Fruit fly (Drosophila melanogaster) whole organism, embryonic: ENCODE measurements around the gene CG32121.

Experiments used
- Bdp1 ChIP-seq: fragments of 200-800 bp; sonication (Bioruptor generic); optimal IDR thresholded peaks from 3 replicates; lab custom pipeline; 2016; ENCODE audit warnings: missing biosample characterization, missing genetic modification characterization
- Blimp-1 ChIP-seq: fragments of 200-800 bp; sonication (Bioruptor generic); optimal IDR thresholded peaks from 3 replicates; lab custom pipeline; 2018; ENCODE audit warnings: missing biosample characterization, missing genetic modification characterization, mild to moderate bottlenecking, moderate library complexity, missing genetic modification reagents
- CG10267 ChIP-seq: fragments of 200-800 bp; sonication (Bioruptor generic); optimal IDR thresholded peaks from 2 replicates; lab custom pipeline; 2018; ENCODE audit warnings: missing biosample characterization, mild to moderate bottlenecking, missing genetic modification characterization, moderate library complexity
- CG11504 ChIP-seq: fragments of 200-800 bp; sonication (Bioruptor generic); optimal IDR thresholded peaks from 3 replicates; lab custom pipeline; 2019; ENCODE audit warnings: missing biosample characterization, mild to moderate bottlenecking, missing genetic modification characterization, moderate library complexity
- CG11723 ChIP-seq: fragments of 200-800 bp; sonication (Bioruptor generic); optimal IDR thresholded peaks from 2 replicates; lab custom pipeline; 2017; ENCODE audit warnings: missing biosample characterization, mild to moderate bottlenecking, missing genetic modification characterization
- CG15479 ChIP-seq: fragments of 200-800 bp; sonication (Bioruptor generic); optimal IDR thresholded peaks from 3 replicates; lab custom pipeline; 2019; ENCODE audit warnings: missing biosample characterization, mild to moderate bottlenecking, missing genetic modification characterization, moderate library complexity
- CG1602 ChIP-seq: fragments of 200-800 bp; sonication (Bioruptor generic); optimal IDR thresholded peaks from 3 replicates; lab custom pipeline; 2016; ENCODE audit warnings: missing biosample characterization, missing genetic modification characterization
- CG17361 ChIP-seq: fragments of 200-800 bp; sonication (Bioruptor generic); IDR thresholded peaks from 3 replicates; pipeline ENCODE4 v1.3.6; 2022; ENCODE audit warnings: missing biosample characterization, missing genetic modification characterization
- CG17829 ChIP-seq: fragments of 200-800 bp; optimal IDR thresholded peaks from 2 replicates; lab custom pipeline; 2019; ENCODE audit warnings: missing biosample characterization, mild to moderate bottlenecking, missing genetic modification characterization, moderate library complexity
- CG18262 ChIP-seq: fragments of 200-800 bp; optimal IDR thresholded peaks from 3 replicates; lab custom pipeline; 2019; ENCODE audit warnings: missing biosample characterization, mild to moderate bottlenecking, missing genetic modification characterization, moderate library complexity
- CG30020 ChIP-seq: fragments of 200-800 bp; optimal IDR thresholded peaks from 2 replicates; lab custom pipeline; 2019; ENCODE audit warnings: missing biosample characterization, mild to moderate bottlenecking, missing genetic modification characterization, moderate library complexity
- CG30403 ChIP-seq: fragments of 200-800 bp; sonication (Bioruptor generic); optimal IDR thresholded peaks from 3 replicates; lab custom pipeline; 2016; ENCODE audit warnings: missing biosample characterization, missing genetic modification characterization
- CG5953 ChIP-seq: fragments of 200-800 bp; sonication (Bioruptor generic); IDR thresholded peaks from 2 replicates; pipeline ENCODE4 v1.3.6; 2022; ENCODE audit warnings: missing biosample characterization, missing genetic modification characterization
- CG6254 ChIP-seq: fragments of 200-800 bp; sonication (Bioruptor generic); optimal IDR thresholded peaks from 3 replicates; lab custom pipeline; 2017; ENCODE audit warnings: mild to moderate bottlenecking, missing biosample characterization, missing genetic modification reagents, missing genetic modification characterization
- CG7556 ChIP-seq: fragments of 200-800 bp; sonication (Bioruptor generic); optimal IDR thresholded peaks from 2 replicates; lab custom pipeline; 2017; ENCODE audit warnings: missing biosample characterization, mild to moderate bottlenecking, missing genetic modification characterization
- CG7839 ChIP-seq: fragments of 200-800 bp; sonication (Bioruptor generic); optimal IDR thresholded peaks from 3 replicates; lab custom pipeline; 2018; ENCODE audit warnings: missing biosample characterization, mild to moderate bottlenecking, missing genetic modification characterization, moderate library complexity
- CG9215 ChIP-seq: fragments of 200-800 bp; sonication (Bioruptor generic); IDR thresholded peaks from 2 replicates; pipeline ENCODE4 v1.3.6; 2022; ENCODE audit warnings: missing biosample characterization, missing genetic modification characterization
- CG9727 ChIP-seq: fragments of 200-800 bp; sonication (Bioruptor generic); optimal IDR thresholded peaks from 3 replicates; lab custom pipeline; 2017; ENCODE audit warnings: missing biosample characterization, mild to moderate bottlenecking, missing genetic modification characterization
- CrebB ChIP-seq: fragments of 200-800 bp; sonication (Bioruptor generic); optimal IDR thresholded peaks from 3 replicates; lab custom pipeline; 2018; ENCODE audit warnings: missing biosample characterization, mild to moderate bottlenecking, missing genetic modification characterization
- Dad ChIP-seq: fragments of 200-800 bp; sonication (Bioruptor generic); optimal IDR thresholded peaks from 3 replicates; lab custom pipeline; 2016; ENCODE audit warnings: missing biosample characterization, missing genetic modification characterization
- Dip3 ChIP-seq: fragments of 200-800 bp; sonication (Bioruptor generic); optimal IDR thresholded peaks from 3 replicates; lab custom pipeline; 2016; ENCODE audit warnings: missing biosample characterization, missing genetic modification characterization
- GATAe ChIP-seq: fragments of 200-800 bp; sonication (Bioruptor generic); conservative IDR thresholded peaks from 2 replicates; pipeline ENCODE4 v1.3.6; 2022; ENCODE audit warnings: missing biosample characterization, missing genetic modification characterization
- Hmr ChIP-seq: fragments of 200-800 bp; sonication (Bioruptor generic); optimal IDR thresholded peaks from 3 replicates; lab custom pipeline; 2017; ENCODE audit warnings: mild to moderate bottlenecking, missing biosample characterization, missing genetic modification reagents, missing genetic modification characterization
- Hr3 ChIP-seq: fragments of 200-800 bp; sonication (Bioruptor generic); optimal IDR thresholded peaks from 3 replicates; lab custom pipeline; 2016; ENCODE audit warnings: missing biosample characterization, missing genetic modification characterization
- MESR4 ChIP-seq: fragments of 200-800 bp; sonication (Bioruptor generic); optimal IDR thresholded peaks from 2 replicates; lab custom pipeline; 2018; ENCODE audit warnings: missing biosample characterization, mild to moderate bottlenecking, missing genetic modification characterization, moderate library complexity
- Med ChIP-seq: fragments of 200-800 bp; sonication (Bioruptor generic); peaks from one replicate; lab custom pipeline; 2016; ENCODE audit warnings: missing biosample characterization, missing genetic modification characterization, mild to moderate bottlenecking, inconsistent platforms, moderate library complexity
- Neu2 ChIP-seq: fragments of 200-800 bp; sonication (Bioruptor generic); optimal IDR thresholded peaks from 3 replicates; lab custom pipeline; 2016; ENCODE audit warnings: missing biosample characterization, missing genetic modification characterization, borderline replicate concordance
- Nf-YC ChIP-seq: fragments of 200-800 bp; optimal IDR thresholded peaks from 3 replicates; lab custom pipeline; 2019; ENCODE audit warnings: missing biosample characterization, mild to moderate bottlenecking, missing genetic modification characterization, moderate library complexity
- Oli ChIP-seq: fragments of 200-800 bp; sonication (Bioruptor generic); optimal IDR thresholded peaks from 2 replicates; lab custom pipeline; 2018; ENCODE audit warnings: missing biosample characterization, mild to moderate bottlenecking, missing genetic modification characterization, moderate library complexity
- YL-1 ChIP-seq: fragments of 200-800 bp; sonication (Bioruptor generic); optimal IDR thresholded peaks from 3 replicates; lab custom pipeline; 2017; ENCODE audit warnings: missing biosample characterization, mild to moderate bottlenecking, missing genetic modification characterization
- ab ChIP-seq: fragments of 200-800 bp; sonication (Bioruptor generic); optimal IDR thresholded peaks from 2 replicates; lab custom pipeline; 2016; ENCODE audit warnings: missing biosample characterization, missing genetic modification characterization
- bigmax ChIP-seq: fragments of 200-800 bp; sonication (Bioruptor generic); optimal IDR thresholded peaks from 2 replicates; lab custom pipeline; 2018; ENCODE audit warnings: missing biosample characterization, mild to moderate bottlenecking, missing genetic modification characterization
- bsh ChIP-seq, 2 experiments: fragments of 200-800 bp; sonication (Bioruptor generic); optimal IDR thresholded peaks; 2 replicates each; lab custom pipeline; 2017 to 2018; ENCODE audit warnings: mild to moderate bottlenecking in 2 of 2, missing biosample characterization in 2 of 2, missing genetic modification characterization in 2 of 2, moderate library complexity in 1 of 2
- dmrt11E ChIP-seq: fragments of 200-800 bp; sonication (Bioruptor generic); optimal IDR thresholded peaks from 3 replicates; lab custom pipeline; 2018; ENCODE audit warnings: missing biosample characterization, mild to moderate bottlenecking, missing genetic modification characterization, moderate library complexity
- gcm2 ChIP-seq: fragments of 200-800 bp; sonication (Bioruptor generic); optimal IDR thresholded peaks from 2 replicates; lab custom pipeline; 2016; ENCODE audit warnings: missing biosample characterization, missing genetic modification characterization
- gem ChIP-seq: fragments of 200-800 bp; sonication (Bioruptor generic); optimal IDR thresholded peaks from 2 replicates; lab custom pipeline; 2019; ENCODE audit warnings: missing biosample characterization, mild to moderate bottlenecking, missing genetic modification characterization, moderate library complexity
- h ChIP-seq: fragments of >200 bp; optimal IDR thresholded peaks from 2 replicates; lab custom pipeline; 2017
- klu ChIP-seq: fragments of 200-800 bp; sonication (Bioruptor generic); IDR thresholded peaks from 2 replicates; pipeline ENCODE4 v1.3.6; 2022; ENCODE audit warnings: missing biosample characterization, missing genetic modification characterization
- lab ChIP-seq: fragments of 200-800 bp; sonication (Bioruptor generic); optimal IDR thresholded peaks from 3 replicates; lab custom pipeline; 2017; ENCODE audit warnings: missing biosample characterization, missing genetic modification characterization, mild to moderate bottlenecking, moderate library complexity, missing genetic modification reagents
- lola ChIP-seq, 3 experiments: fragments of >200 bp in 2 of 3; fragments of 200-800 bp in 1 of 3; sonication (Bioruptor generic) in 1 of 3; optimal IDR thresholded peaks; 2 replicates each; lab custom pipeline; 2017 to 2019; ENCODE audit warnings: missing biosample characterization in 3 of 3, missing genetic modification characterization in 3 of 3, mild to moderate bottlenecking in 1 of 3, moderate library complexity in 1 of 3
- luna ChIP-seq: fragments of 200-800 bp; sonication (Bioruptor generic); optimal IDR thresholded peaks from 2 replicates; lab custom pipeline; 2016; ENCODE audit warnings: missing biosample characterization, missing genetic modification characterization
- pan ChIP-seq, 4 experiments: fragments of >200 bp in 3 of 4; fragments of 200-800 bp in 1 of 4; sonication (Bioruptor generic) in 1 of 4; optimal IDR thresholded peaks in 3 of 4; IDR thresholded peaks in 1 of 4; 2 replicates each; pipeline versions ENCODE4 v1.3.6 to Lab custom; 2017 to 2022; ENCODE audit warnings: missing biosample characterization in 2 of 4, missing genetic modification characterization in 2 of 4, mixed read lengths in 1 of 4
- pho ChIP-seq: fragments of 200-800 bp; sonication (Bioruptor generic); optimal IDR thresholded peaks from 2 replicates; lab custom pipeline; 2016; ENCODE audit warnings: missing biosample characterization, missing genetic modification characterization
- phol ChIP-seq: fragments of 200-800 bp; sonication (Bioruptor generic); optimal IDR thresholded peaks from 3 replicates; lab custom pipeline; 2018; ENCODE audit warnings: missing biosample characterization, mild to moderate bottlenecking, missing genetic modification characterization, moderate library complexity
- sens ChIP-seq: fragments of 200-800 bp; sonication (Bioruptor generic); peaks from one replicate; lab custom pipeline; 2016; ENCODE audit warnings: missing biosample characterization, missing genetic modification characterization
- sim ChIP-seq: fragments of 200-800 bp; sonication (Bioruptor generic); IDR thresholded peaks from 2 replicates; pipeline ENCODE4 v1.3.6; 2022; ENCODE audit warnings: missing biosample characterization, missing genetic modification characterization
- ssp ChIP-seq: fragments of 200-800 bp; sonication (Bioruptor generic); IDR thresholded peaks from 2 replicates; pipeline ENCODE4 v1.3.6; 2022; ENCODE audit warnings: missing biosample characterization, missing genetic modification characterization
- tin ChIP-seq: fragments of 200-800 bp; sonication (Bioruptor generic); optimal IDR thresholded peaks from 3 replicates; lab custom pipeline; 2016; ENCODE audit warnings: missing biosample characterization, missing genetic modification characterization

CG32121 gene

DNA sequence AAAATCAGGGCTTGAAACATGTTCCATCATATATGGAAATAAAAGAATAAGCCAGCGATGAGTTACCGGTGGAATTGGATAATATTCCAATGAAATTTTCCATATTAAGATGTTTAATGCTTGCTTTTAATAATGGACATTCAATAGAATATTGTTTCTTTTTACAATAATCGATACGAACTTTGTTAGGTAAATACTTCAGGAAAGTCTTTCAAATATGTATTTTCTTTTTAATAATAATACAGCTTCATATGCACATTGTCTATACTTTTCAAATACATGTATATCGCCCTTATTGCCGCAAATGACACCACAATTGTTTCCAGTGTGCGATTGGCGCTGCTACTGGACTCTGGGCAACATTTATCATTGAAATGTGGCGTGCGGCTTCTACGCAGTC, 15.3 kb downstream of the CG32121 start (continued):
- peak; percentile 6 for TF ChIP-seq gem (tag; lab: Kevin White, UChicago)
- peak; percentile 20 for TF ChIP-seq CG18262 (tag; lab: Kevin White, UChicago)
- TF ChIP-seq CG17361 (GFP tag; lab: Robert Waterston, UW): 0 out of 3 replicates have a peak, but pooled peaks have one; percentile 37
- peak; percentile 24 for TF ChIP-seq CG11504
- no peak for TF ChIP-seq CG9215
- no peak for TF ChIP-seq pho (GFP tag; lab: Kevin White, UChicago)
- no peak for TF ChIP-seq ab (GFP tag; lab: Kevin White, UChicago)
- no peak for TF ChIP-seq ssp
- peak; percentile 18 for TF ChIP-seq phol
- peak in 1 of 3 experiments; percentile 48 for TF ChIP-seq lola (GFP tag; optimal IDR thresholded peaks at IDR 0.05; lab: Kevin White, UChicago)
- TF ChIP-seq Hmr: no peak
- no peak for TF ChIP-seq MESR4 (GFP tag; lab: Kevin White, UChicago)
- no peak for TF ChIP-seq CrebB
- peak; percentile 11 for TF ChIP-seq CG17829 (tag; lab: Kevin White, UChicago)
- TF ChIP-seq Med (GFP tag; lab: Kevin White, UChicago): peak; percentile 41
- TF ChIP-seq YL-1 (GFP tag; lab: Kevin White, UChicago): no peak
- peak; percentile 40 for TF ChIP-seq dmrt11E (tag; lab: Kevin White, UChicago)
- no peak for TF ChIP-seq Hr3 (GFP tag; lab: Kevin White, UChicago)
- TF ChIP-seq Dad: no peak
- TF ChIP-seq Bdp1 (GFP tag; lab: Kevin White, UChicago): no peak
- peak; percentile 37 for TF ChIP-seq CG9727 (GFP tag; lab: Kevin White, UChicago)

DNA sequence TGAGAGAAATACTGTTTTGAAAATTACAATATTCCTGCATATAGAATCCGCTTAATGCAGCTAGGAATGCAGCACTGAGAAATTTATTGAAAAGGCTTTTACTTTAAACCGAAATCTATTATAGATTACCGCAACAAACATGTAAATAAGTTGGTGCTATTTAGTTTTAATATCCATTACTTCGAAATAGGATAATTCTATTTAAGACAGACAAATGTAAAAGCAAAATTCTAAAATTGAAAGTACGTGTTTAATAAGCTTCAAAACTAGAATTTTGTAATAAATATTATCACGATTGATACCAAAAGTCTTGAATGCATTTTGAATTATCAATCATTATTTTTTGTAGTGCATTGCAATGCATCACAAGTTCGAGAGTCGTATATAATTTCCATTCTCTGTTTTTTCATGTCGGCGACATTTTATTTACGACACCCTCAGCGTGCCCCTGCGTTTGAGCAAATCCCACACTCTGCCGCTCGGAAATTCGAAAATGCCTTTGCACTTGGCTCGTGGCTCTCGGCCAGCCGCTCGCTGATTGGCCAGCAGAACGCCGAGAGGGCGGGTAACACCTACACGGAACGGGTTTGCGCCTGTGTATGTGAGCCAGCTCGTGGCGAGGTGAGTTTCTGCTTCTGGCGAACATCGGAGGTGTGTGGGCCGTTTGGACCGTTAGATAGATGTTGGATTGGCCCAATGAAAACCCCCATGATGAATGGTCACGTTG, 18.8 kb downstream of the CG32121 start:
- TF ChIP-seq CG11504: peak; percentile 63
- TF ChIP-seq bigmax: no peak
- no peak for TF ChIP-seq pan (optimal IDR thresholded peaks at IDR 0.05; lab: Kevin White, UChicago)
- TF ChIP-seq pan (GFP tag; optimal IDR thresholded peaks at IDR 0.05 in 1 of 2, IDR thresholded peaks at IDR 0.05 in 1 of 2): peak in 1 of 2 experiments; percentile 16
- peak in 1 of 3 experiments; percentile 77 for TF ChIP-seq lola (GFP tag; optimal IDR thresholded peaks at IDR 0.05; lab: Kevin White, UChicago)
- TF ChIP-seq lab: no peak
- TF ChIP-seq CG30020: no peak
- 0 out of 2 replicates have a peak, but pooled peaks have one; percentile 11 for TF ChIP-seq sim
- TF ChIP-seq Oli (tag; lab: Kevin White, UChicago): peak; percentile 16
- no peak for TF ChIP-seq CG11723 (GFP tag; lab: Kevin White, UChicago)
- peak; percentile 19 for TF ChIP-seq CG30403
- no peak for TF ChIP-seq h (lab: Kevin White, UChicago)
- peak; percentile 51 for TF ChIP-seq CG7556 (GFP tag; lab: Kevin White, UChicago)
- no peak for TF ChIP-seq Neu2 (GFP tag; lab: Kevin White, UChicago)
- TF ChIP-seq CG7839 (tag; lab: Kevin White, UChicago): peak; percentile 29
- no peak for TF ChIP-seq gcm2
- no peak for TF ChIP-seq luna
- peak; percentile 40 for TF ChIP-seq Med (GFP tag; lab: Kevin White, UChicago)
- TF ChIP-seq GATAe: no peak
- peak; percentile 10 for TF ChIP-seq tin (GFP tag; lab: Kevin White, UChicago)
- TF ChIP-seq bsh (GFP tag; optimal IDR thresholded peaks at IDR 0.05; lab: Kevin White, UChicago): peak in 1 of 2 experiments; percentile 18
- peak; percentile 67 for TF ChIP-seq phol
- TF ChIP-seq sens (GFP tag; lab: Kevin White, UChicago): peak; percentile 96
- no peak for TF ChIP-seq Dip3 (GFP tag; lab: Kevin White, UChicago)
- peak; percentile 56 for TF ChIP-seq CG10267 (tag; lab: Kevin White, UChicago)
- TF ChIP-seq CG15479: no peak
- TF ChIP-seq Blimp-1: peak; percentile 36
- no peak for TF ChIP-seq CG1602 (GFP tag; lab: Kevin White, UChicago)
- peak; percentile 98 for TF ChIP-seq Nf-YC (tag; lab: Kevin White, UChicago)
- TF ChIP-seq klu (GFP tag; lab: Robert Waterston, UW): no peak
- TF ChIP-seq CG6254 (GFP tag; lab: Kevin White, UChicago): peak; percentile 59
- TF ChIP-seq CG5953 (GFP tag; lab: Robert Waterston, UW): no peak
